Fruit fly (Drosophila melanogaster) Kc167 (cell line): ENCODE results near the gene CG46316.

ENCODE experiments used
- Myc ChIP-seq: fragments of >200 bp; optimal IDR thresholded peaks from 2 replicates; lab custom pipeline; 2017; ENCODE audit warnings: missing external identifiers
- Sin3A ChIP-seq: fragments of >200 bp; optimal IDR thresholded peaks from 2 replicates; lab custom pipeline; 2018; ENCODE audit warnings: missing external identifiers
- h ChIP-seq: fragments of >200 bp; optimal IDR thresholded peaks from 3 replicates; lab custom pipeline; 2018; ENCODE audit warnings: missing external identifiers
- insv ChIP-seq: fragments of >200 bp; optimal IDR thresholded peaks from 3 replicates; lab custom pipeline; 2018; ENCODE audit warnings: missing external identifiers
- psq ChIP-seq: fragments of >200 bp; optimal IDR thresholded peaks from 2 replicates; lab custom pipeline; 2017; ENCODE audit warnings: missing external identifiers
- ttk ChIP-seq: sonication (Bioruptor generic); optimal IDR thresholded peaks from 2 replicates; lab custom pipeline; 2017; ENCODE audit warnings: missing external identifiers

CG46316 gene

DNA sequence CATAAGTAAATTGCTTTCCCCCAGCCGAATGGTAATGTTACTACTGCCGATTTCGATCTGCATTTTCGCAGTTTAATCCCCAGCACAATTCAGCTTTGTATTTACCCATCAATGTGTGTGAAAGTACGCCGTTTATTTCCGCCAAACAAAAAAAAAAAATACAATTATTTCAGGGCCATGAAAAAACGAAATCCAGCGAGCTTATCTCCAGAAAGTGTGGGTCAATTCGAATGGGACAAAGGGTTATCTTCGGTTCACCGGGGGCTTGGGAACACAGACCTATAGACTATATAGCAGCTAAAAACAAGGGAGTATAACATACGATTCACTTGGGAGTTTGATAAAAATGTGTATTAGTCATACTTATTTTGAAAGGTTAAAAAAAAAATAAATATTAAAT is 14.5 kb downstream of the CG46316 start:
- TF ChIP-seq Myc (lab: Kevin White, UChicago) (no peak), h (lab: Kevin White, UChicago) (no peak)

DNA sequence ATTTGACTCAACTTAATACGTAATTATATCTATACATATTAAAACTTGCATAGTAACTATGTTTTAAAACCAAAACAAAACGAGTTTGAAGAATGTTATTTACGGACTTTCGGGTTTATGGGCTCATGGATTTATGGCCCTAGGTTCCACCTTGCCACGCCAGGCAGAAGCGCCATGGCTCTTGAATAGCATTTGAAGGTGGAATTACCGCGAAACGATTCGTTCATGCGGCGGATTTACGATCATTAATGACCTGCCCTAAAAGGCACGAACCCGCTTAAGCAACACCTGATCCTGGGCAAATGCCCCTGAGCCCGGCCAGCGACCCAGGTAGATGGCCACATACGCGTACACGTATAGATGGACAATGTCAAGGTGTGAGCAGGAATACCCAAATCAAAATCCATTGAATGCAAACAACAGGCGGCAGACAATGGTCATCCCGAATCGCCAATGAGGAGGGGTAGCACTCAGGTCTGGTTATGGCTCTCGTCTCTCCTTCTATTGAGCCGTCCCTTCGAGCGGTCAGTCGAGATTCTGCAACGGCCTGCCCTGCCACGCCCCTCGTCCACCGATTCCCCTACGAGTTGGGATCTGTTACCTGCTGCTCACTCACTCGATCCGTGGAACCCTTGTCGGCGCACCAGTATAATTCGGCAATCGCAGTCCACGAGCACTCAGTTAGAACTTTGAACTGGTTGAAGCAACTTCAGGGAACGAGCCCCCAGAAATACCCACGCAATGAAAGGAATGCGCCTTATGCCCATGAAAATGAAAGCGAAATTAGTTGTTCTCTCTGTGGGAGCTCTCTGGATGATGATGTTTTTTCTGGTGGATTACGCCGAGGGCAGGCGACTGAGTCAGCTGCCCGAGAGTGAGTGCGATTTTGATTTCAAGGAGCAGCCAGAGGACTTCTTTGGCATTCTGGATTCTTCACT is 36.7 kb downstream of the CG46316 start, which contains the start of gene tld:
tld (plus strand) TSS at position 677 of the 938 bp plus-strand sequence.
- TF ChIP-seq ttk (lab: Kevin White, UChicago) (no peak), insv (lab: Kevin White, UChicago) (no peak), h (lab: Kevin White, UChicago) (no peak), Sin3A (lab: Kevin White, UChicago) (no peak), Myc (lab: Kevin White, UChicago) (no peak), psq (lab: Kevin White, UChicago) (no peak)

DNA sequence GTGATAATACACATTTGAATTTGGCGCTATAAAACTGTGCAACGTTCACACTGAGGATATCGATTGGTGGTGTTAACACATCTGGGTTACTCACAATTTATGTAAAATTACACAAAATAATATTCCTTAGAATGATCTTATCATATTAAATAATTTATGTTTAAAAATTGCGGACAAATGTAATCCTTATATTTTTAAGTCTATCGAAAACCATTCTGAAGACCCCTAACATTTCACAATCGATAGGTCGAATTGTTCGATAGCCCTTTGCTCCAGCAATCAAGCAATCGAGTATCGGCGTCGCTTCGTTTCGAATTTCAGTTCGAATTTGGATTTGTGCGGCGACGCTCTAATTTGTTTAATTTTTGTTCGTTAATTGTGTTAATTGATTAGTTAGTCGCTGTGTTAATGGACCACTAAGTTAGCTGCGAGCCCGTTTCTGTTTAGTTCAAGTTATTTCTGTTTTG is 41.0 kb downstream of the CG46316 start, which contains the start of gene asp:
asp (plus strand) TSS at position 289 of the 467 bp plus-strand sequence.
- no peak for TF ChIP-seq h (lab: Kevin White, UChicago)
- TF ChIP-seq Myc (lab: Kevin White, UChicago), result no peak
- no peak for TF ChIP-seq ttk (lab: Kevin White, UChicago)
- TF ChIP-seq Sin3A (lab: Kevin White, UChicago), result no peak
- TF ChIP-seq insv (lab: Kevin White, UChicago), result no peak

DNA sequence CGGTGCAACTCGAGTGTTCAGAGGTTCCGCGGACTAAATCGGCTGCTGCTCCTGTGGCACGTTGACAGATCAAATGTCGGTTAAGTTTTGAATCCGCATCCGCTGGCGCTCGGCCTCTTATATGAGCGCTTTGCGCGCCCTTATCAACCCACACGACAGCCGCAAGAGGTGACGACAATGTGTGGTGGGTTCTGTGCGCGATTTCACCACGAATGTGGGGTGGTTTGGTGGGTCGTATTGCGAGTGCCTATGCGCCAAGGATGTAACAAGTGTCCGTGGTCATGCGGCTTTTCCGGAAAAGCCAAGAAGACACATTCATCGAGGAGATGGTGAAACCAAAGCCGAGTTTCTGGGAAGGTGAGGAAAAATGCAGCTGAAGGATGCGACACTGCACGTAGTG is 52.4 kb downstream of the CG46316 start, which contains the start of gene AstA:
AstA (minus strand) TSS at position 101 of the 400 bp plus-strand sequence.
- TF ChIP-seq h (lab: Kevin White, UChicago) (no peak), ttk (lab: Kevin White, UChicago) (no peak), insv (lab: Kevin White, UChicago) (no peak), Myc (lab: Kevin White, UChicago) (no peak), psq (lab: Kevin White, UChicago) (no peak), Sin3A (lab: Kevin White, UChicago) (no peak)

DNA sequence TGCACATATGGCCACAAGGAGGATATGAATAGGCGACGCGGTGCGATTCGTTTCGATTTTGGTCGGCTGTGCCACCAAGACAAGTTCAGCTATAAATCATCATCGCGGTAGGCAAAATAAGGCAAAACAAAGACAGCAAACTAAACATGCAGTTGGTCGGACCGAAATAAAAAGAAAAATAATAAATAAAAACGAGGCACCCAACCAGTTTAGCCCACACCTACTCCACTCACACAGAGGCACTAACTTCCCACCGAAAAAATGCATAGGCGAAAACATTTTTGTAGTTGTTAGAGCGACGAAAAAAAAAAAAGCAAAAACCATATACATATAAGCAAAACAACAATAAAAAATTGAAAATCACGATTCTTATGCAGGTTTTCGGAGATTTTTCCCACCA is 54.1 kb downstream of the CG46316 start:
- no peak for TF ChIP-seq psq (lab: Kevin White, UChicago)
- TF ChIP-seq insv (lab: Kevin White, UChicago), result no peak
- no peak for TF ChIP-seq Sin3A (lab: Kevin White, UChicago)
- TF ChIP-seq h (lab: Kevin White, UChicago), result no peak
- TF ChIP-seq Myc (lab: Kevin White, UChicago), result no peak
- TF ChIP-seq ttk (lab: Kevin White, UChicago), result no peak
